Fruit fly (Drosophila melanogaster): Measurements from ENCODE around the gene CG13054.
A peak's percentile ranks its signal among the peaks of the same experiment; 100 is the strongest.

Gene CG13054

DNA sequence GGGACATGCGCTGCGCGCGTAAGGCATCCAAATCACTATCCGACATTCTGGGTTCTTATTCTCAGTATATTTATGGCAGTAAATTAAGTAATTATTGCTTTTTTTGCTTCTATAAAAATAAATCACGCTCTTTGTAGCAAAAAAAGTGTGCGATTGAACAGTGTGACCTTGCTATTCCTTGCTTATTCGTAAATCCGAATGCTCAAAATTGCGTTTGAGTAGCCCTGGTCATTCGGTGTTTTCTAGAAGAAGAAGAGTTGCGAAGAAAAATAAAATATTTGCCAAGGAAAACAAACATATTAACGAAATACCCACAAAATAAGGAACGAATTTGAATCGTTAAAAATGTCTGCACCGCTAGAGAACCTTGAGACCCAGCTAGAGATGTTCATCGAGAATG lies 25.1 kb downstream of the CG13054 start, which contains the start of the genes PDCD-5 and MED10:
Gene PDCD-5, minus strand, starts transcription at position 182 of the 400 bp plus-strand sequence.
Gene MED10, plus strand, starts transcription at position 228 of the 400 bp plus-strand sequence.
- peak; percentile 10 for TF ChIP-seq CG17806 (tag; optimal IDR thresholded peaks at IDR 0.05)
- peak; percentile 12 for TF ChIP-seq CG15710 (tag; optimal IDR thresholded peaks at IDR 0.05)
- 0 out of 3 replicates have a peak, but pooled peaks have one; percentile 21 for TF ChIP-seq CG4496 (GFP tag; IDR thresholded peaks at IDR 0.05)
- TF ChIP-seq CG8159 (tag; optimal IDR thresholded peaks at IDR 0.05), result peak; percentile 48
- TF ChIP-seq CG12605 (GFP tag; IDR thresholded peaks at IDR 0.05), result no peak
- peak; percentile 3 for TF ChIP-seq Snoo (tag; optimal IDR thresholded peaks at IDR 0.05)
- no peak for TF ChIP-seq CG8301 (tag; optimal IDR thresholded peaks at IDR 0.05)
- TF ChIP-seq CG9948 (tag; optimal IDR thresholded peaks at IDR 0.05), result peak; percentile 15
- peak; percentile 56 for TF ChIP-seq D1 (tag; optimal IDR thresholded peaks at IDR 0.05)
- no peak for TF ChIP-seq CG34367 (tag; optimal IDR thresholded peaks at IDR 0.05)
- TF ChIP-seq rn (GFP tag; IDR thresholded peaks at IDR 0.05), result peak; percentile 37; the same call in 1 of the 2 replicates

- TF ChIP-seq CG34367 (tag; optimal IDR thresholded peaks at IDR 0.05) (peak; percentile 73), EcR (GFP tag; optimal IDR thresholded peaks at IDR 0.05) (no peak), CG17806 (tag; optimal IDR thresholded peaks at IDR 0.05) (peak; percentile 83), Ets98B (GFP tag; IDR thresholded peaks at IDR 0.05) (peak; percentile 86), CG9948 (tag; optimal IDR thresholded peaks at IDR 0.05) (peak; percentile 87), fd96Ca (GFP tag; IDR thresholded peaks at IDR 0.05) (peak; percentile 77), Pif1B (GFP tag; optimal IDR thresholded peaks at IDR 0.05) (peak; percentile 62), CG12605 (GFP tag; IDR thresholded peaks at IDR 0.05) (peak; percentile 78), CG8301 (tag; optimal IDR thresholded peaks at IDR 0.05) (peak; percentile 64), CG14655 (GFP tag; optimal IDR thresholded peaks at IDR 0.05) (peak; percentile 81), gl (tag; optimal IDR thresholded peaks at IDR 0.05) (no peak), CG15710 (tag; optimal IDR thresholded peaks at IDR 0.05) (peak; percentile 88), Pif1A (GFP tag; optimal IDR thresholded peaks at IDR 0.05) (no peak), CG10348 (GFP tag; IDR thresholded peaks at IDR 0.05) (no peak), D1 (tag; optimal IDR thresholded peaks at IDR 0.05) (peak; percentile 86), CG8159 (tag; optimal IDR thresholded peaks at IDR 0.05) (peak; percentile 90), CG4496 (GFP tag; IDR thresholded peaks at IDR 0.05) (peak; percentile 94), rn (GFP tag; IDR thresholded peaks at IDR 0.05) (peak; percentile 81), CG32121 (GFP tag; IDR thresholded peaks at IDR 0.05) (peak; percentile 89), Snoo (tag; optimal IDR thresholded peaks at IDR 0.05) (peak; percentile 79), CG13204 (GFP tag; optimal IDR thresholded peaks at IDR 0.05) (no peak)
These were observed 28.3 kb downstream of the CG13054 start, which contains the start of gene Tmx3 for dm6 chr3L:16228659-16229205. Gene Tmx3 (plus strand): TSS chr3L:16229100.

dm6 chr3L:16225175-16225574 lies 31.8 kb downstream of the CG13054 start:
- TF ChIP-seq D1 (tag; optimal IDR thresholded peaks at IDR 0.05) (no peak), Snoo (tag; optimal IDR thresholded peaks at IDR 0.05) (no peak), CG9948 (tag; optimal IDR thresholded peaks at IDR 0.05) (no peak), CG15710 (tag; optimal IDR thresholded peaks at IDR 0.05) (no peak), CG34367 (tag; optimal IDR thresholded peaks at IDR 0.05) (no peak), fd96Ca (GFP tag; IDR thresholded peaks at IDR 0.05) (no peak), CG8159 (tag; optimal IDR thresholded peaks at IDR 0.05) (no peak), Ets98B (GFP tag; IDR thresholded peaks at IDR 0.05) (no peak), CG13204 (GFP tag; optimal IDR thresholded peaks at IDR 0.05) (no peak), CG32121 (GFP tag; IDR thresholded peaks at IDR 0.05) (no peak), CG10348 (GFP tag; IDR thresholded peaks at IDR 0.05) (no peak), gl (tag; optimal IDR thresholded peaks at IDR 0.05) (no peak), Pif1A (GFP tag; optimal IDR thresholded peaks at IDR 0.05) (no peak), EcR (GFP tag; optimal IDR thresholded peaks at IDR 0.05) (no peak), CG14655 (GFP tag; optimal IDR thresholded peaks at IDR 0.05) (no peak)

DNA sequence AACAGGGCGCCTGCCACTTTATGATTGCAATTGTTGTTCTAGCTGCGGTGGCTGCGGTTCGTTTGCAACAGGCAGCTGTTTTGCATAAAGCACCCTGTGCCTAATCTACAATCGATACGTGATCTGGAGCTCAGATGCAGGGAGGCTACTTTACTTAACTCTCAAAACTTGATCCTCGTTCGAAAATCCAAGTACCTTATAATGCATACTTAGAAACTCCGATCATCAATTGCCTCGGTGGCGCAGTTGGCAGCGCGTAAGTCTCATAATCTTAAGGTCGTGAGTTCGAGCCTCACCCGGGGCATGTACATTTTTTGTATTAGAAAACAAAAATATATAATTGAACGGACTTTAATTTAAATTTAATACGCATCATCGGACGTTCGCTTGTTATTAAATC lies 35.2 kb downstream of the CG13054 start:
- TF ChIP-seq CG4496 (GFP tag; IDR thresholded peaks at IDR 0.05) (no peak), Pif1B (GFP tag; optimal IDR thresholded peaks at IDR 0.05) (no peak), CG8301 (tag; optimal IDR thresholded peaks at IDR 0.05) (no peak), CG12605 (GFP tag; IDR thresholded peaks at IDR 0.05) (no peak), CG15710 (tag; optimal IDR thresholded peaks at IDR 0.05) (no peak), Ets98B (GFP tag; IDR thresholded peaks at IDR 0.05) (no peak), EcR (GFP tag; optimal IDR thresholded peaks at IDR 0.05) (no peak), CG32121 (GFP tag; IDR thresholded peaks at IDR 0.05) (no peak), CG14655 (GFP tag; optimal IDR thresholded peaks at IDR 0.05) (no peak), gl (tag; optimal IDR thresholded peaks at IDR 0.05) (no peak), Snoo (tag; optimal IDR thresholded peaks at IDR 0.05) (no peak), fd96Ca (GFP tag; IDR thresholded peaks at IDR 0.05) (no peak), CG10348 (GFP tag; IDR thresholded peaks at IDR 0.05) (no peak), D1 (tag; optimal IDR thresholded peaks at IDR 0.05) (no peak), CG13204 (GFP tag; optimal IDR thresholded peaks at IDR 0.05) (no peak), CG9948 (tag; optimal IDR thresholded peaks at IDR 0.05) (no peak), CG17806 (tag; optimal IDR thresholded peaks at IDR 0.05) (no peak), Pif1A (GFP tag; optimal IDR thresholded peaks at IDR 0.05) (no peak)

DNA sequence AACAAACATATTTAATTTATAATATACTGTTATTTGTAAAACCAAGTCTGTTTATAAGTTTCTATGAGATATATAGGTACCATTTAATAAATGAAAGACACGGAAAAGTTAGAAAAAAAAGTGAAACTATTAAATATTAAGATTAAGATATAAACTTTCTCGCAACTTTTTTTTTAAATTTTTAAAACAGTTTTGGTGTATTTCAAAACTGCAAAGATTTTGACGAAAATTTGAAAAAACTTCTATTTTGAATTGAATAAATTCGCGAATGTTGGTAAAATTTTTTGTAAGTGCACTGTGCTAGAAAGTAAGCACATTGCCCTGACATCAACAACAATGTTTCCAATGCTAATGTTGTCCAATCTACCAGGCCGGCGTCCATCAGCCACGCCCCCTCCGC lies 35.7 kb downstream of the CG13054 start:
- TF ChIP-seq fd96Ca (GFP tag; IDR thresholded peaks at IDR 0.05), result no peak
- TF ChIP-seq gl (tag; optimal IDR thresholded peaks at IDR 0.05), result no peak
- TF ChIP-seq CG14655 (GFP tag; optimal IDR thresholded peaks at IDR 0.05), result peak; percentile 66

DNA sequence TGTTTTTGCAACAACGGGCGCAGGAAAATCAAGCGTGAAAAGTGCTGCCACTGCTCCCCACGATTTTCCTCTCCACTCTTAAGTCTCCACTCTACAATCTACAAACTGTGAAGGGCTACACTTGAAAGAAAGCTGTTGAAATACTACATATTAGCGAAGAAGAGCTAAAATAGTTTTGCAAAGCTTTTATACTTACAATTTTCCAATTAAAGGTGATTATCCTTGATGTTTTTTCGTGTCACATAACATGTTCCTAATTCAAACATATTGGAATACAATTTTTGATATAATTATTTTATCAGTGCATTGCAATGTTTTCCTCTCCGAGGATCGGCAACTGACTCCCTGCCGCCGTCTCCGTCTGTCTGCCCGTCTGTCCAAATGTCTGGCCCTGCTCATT lies 39.1 kb downstream of the CG13054 start:
- TF ChIP-seq Snoo (tag; optimal IDR thresholded peaks at IDR 0.05) (no peak), gl (tag; optimal IDR thresholded peaks at IDR 0.05) (no peak), fd96Ca (GFP tag; IDR thresholded peaks at IDR 0.05) (0 out of 3 replicates have a peak, but pooled peaks have one; percentile 8), CG13204 (GFP tag; optimal IDR thresholded peaks at IDR 0.05) (no peak), CG14655 (GFP tag; optimal IDR thresholded peaks at IDR 0.05) (peak; percentile 79), CG32121 (GFP tag; IDR thresholded peaks at IDR 0.05) (no peak), CG9948 (tag; optimal IDR thresholded peaks at IDR 0.05) (peak; percentile 60), CG17806 (tag; optimal IDR thresholded peaks at IDR 0.05) (peak; percentile 59), Ets98B (GFP tag; IDR thresholded peaks at IDR 0.05) (peak; percentile 82), EcR (GFP tag; optimal IDR thresholded peaks at IDR 0.05) (no peak), rn (GFP tag; IDR thresholded peaks at IDR 0.05) (peak; percentile 4; the same call in 1 of the 2 replicates), Pif1B (GFP tag; optimal IDR thresholded peaks at IDR 0.05) (peak; percentile 41), CG15710 (tag; optimal IDR thresholded peaks at IDR 0.05) (peak; percentile 21), CG12605 (GFP tag; IDR thresholded peaks at IDR 0.05) (peak; percentile 63), D1 (tag; optimal IDR thresholded peaks at IDR 0.05) (no peak), CG8159 (tag; optimal IDR thresholded peaks at IDR 0.05) (peak; percentile 39), CG34367 (tag; optimal IDR thresholded peaks at IDR 0.05) (peak; percentile 45), Pif1A (GFP tag; optimal IDR thresholded peaks at IDR 0.05) (peak; percentile 52), CG10348 (GFP tag; IDR thresholded peaks at IDR 0.05) (no peak), CG8301 (tag; optimal IDR thresholded peaks at IDR 0.05) (peak; percentile 77), CG4496 (GFP tag; IDR thresholded peaks at IDR 0.05) (peak; percentile 64; the same call in 2 of the 3 replicates)
